Worm (Caenorhabditis elegans): ENCODE measurements around the gene C09B9.85.
"Not testable (repeated sequence)": the region's sequence is repeated elsewhere in the genome, so short reads cannot be mapped to it uniquely, and the experiment has no call there.

C09B9.85 gene

DNA sequence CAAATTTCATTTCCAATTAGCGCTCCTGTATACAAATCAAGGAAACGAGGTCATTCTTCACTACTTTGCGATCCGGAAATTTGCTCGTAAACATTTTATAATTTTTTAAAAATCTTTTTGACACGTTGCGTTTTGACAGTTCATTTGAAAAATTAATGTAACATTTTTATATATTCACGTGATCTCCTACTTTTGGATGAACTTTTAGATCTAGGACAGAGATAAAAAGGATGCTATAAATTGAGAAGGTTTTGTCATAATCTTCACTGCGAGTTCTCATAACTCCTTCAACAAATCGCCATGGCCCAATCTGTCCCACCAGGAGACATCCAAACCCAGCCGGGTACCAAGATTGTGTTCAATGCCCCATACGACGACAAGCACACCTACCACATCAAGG lies 36.7 kb upstream of the C09B9.85 start, which contains the start of gene msp-57:
msp-57 (plus strand) TSS at position 301 of the 400 bp plus-strand sequence.
- TF ChIP-seq mab-5 (tag; optimal IDR thresholded peaks at IDR 0.05); drap-1 (GFP tag; optimal IDR thresholded peaks at IDR 0.05); cnd-1 (tag; optimal IDR thresholded peaks at IDR 0.05): not testable (repeated sequence)

DNA sequence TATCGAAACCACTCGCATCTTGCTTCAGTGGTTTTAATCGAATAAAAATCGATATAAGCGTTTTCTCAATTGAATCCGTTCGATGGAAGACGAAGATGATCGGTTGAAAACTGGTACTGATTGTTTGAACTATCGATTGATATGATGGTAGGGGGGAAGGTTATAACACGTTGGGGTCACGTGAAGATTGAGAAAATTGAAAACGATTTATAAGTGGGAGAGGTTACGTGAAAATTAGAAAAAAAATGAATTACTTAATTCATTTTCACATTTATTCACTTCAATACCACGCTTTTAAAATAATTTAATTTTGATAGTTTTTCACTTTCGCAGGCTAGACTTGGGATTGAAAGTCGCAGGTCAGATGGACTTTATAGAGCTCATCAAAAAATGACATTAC lies 35.4 kb upstream of the C09B9.85 start, which contains the start of gene C09B9.7:
C09B9.7 (minus strand) TSS at position 101 of the 400 bp plus-strand sequence.
- TF ChIP-seq lsy-2 (tag; optimal IDR thresholded peaks at IDR 0.05) = no peak
- TF ChIP-seq unc-62 (GFP tag; optimal IDR thresholded peaks at IDR 0.05) = no peak
- TF ChIP-seq nhr-2 (tag; optimal IDR thresholded peaks at IDR 0.05) = no peak
- TF ChIP-seq ces-1 (GFP tag; optimal IDR thresholded peaks at IDR 0.05) = no peak
- no peak for TF ChIP-seq elt-3 (tag; optimal IDR thresholded peaks at IDR 0.05)
- no peak for TF ChIP-seq M03D4.4 (tag; optimal IDR thresholded peaks at IDR 0.05)
- TF ChIP-seq drap-1 (GFP tag; optimal IDR thresholded peaks at IDR 0.05) = no peak
- TF ChIP-seq nhr-237 (tag; optimal IDR thresholded peaks at IDR 0.05) = no peak
- TF ChIP-seq lin-32 (GFP tag; optimal IDR thresholded peaks at IDR 0.05) = no peak
- no peak for TF ChIP-seq cnd-1 (tag; optimal IDR thresholded peaks at IDR 0.05)
- TF ChIP-seq sptf-1 (tag; optimal IDR thresholded peaks at IDR 0.05) = no peak
- no peak for TF ChIP-seq unc-120 (tag; optimal IDR thresholded peaks at IDR 0.05; ENCODE audit: poor library complexity, severe bottlenecking)
- no peak for TF ChIP-seq mab-5 (tag; optimal IDR thresholded peaks at IDR 0.05)
- TF ChIP-seq ceh-39 (tag; optimal IDR thresholded peaks at IDR 0.05) = no peak
- TF ChIP-seq blmp-1 (tag; optimal IDR thresholded peaks at IDR 0.05) = no peak
- no peak for TF ChIP-seq mls-2 (tag; optimal IDR thresholded peaks at IDR 0.05)
- no peak for TF ChIP-seq ham-2 (GFP tag; optimal IDR thresholded peaks at IDR 0.05)
- no peak for TF ChIP-seq ceh-43 (GFP tag; optimal IDR thresholded peaks at IDR 0.05)

DNA sequence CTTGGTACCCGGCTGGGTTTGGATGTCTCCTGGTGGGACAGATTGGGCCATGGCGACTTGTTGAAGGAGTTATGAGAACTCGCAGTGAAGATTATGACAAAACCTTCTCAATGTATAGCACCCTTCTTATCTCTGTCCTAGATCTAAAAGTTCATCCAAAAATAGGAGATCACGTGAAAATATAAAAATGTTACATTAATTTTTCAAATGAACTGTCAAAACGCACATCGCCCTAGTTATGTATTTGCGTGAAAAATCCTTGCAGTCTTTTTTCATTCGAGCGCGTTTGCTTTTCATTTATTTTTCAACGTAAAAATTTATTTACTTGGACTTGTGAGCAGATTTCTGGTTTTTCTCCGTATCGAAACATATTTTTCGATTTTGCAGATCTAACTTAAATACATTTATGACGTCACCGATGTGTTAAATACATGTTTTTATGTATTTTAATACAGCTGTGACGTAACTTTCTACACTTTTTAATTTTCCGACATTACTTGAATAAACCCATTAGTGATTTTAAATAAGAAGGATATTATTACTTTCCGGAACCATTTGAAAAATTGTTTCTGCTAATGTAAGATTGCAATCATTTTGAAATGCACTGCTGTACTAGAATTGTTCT lies 30.5 kb upstream of the C09B9.85 start, which contains the start of gene msp-55:
msp-55 (minus strand) TSS at position 51 of the 625 bp plus-strand sequence.
- peak; percentile 97 for TF ChIP-seq zip-8 (tag; optimal IDR thresholded peaks at IDR 0.05)
- no peak for TF ChIP-seq bed-3 (GFP tag; optimal IDR thresholded peaks at IDR 0.05)

DNA sequence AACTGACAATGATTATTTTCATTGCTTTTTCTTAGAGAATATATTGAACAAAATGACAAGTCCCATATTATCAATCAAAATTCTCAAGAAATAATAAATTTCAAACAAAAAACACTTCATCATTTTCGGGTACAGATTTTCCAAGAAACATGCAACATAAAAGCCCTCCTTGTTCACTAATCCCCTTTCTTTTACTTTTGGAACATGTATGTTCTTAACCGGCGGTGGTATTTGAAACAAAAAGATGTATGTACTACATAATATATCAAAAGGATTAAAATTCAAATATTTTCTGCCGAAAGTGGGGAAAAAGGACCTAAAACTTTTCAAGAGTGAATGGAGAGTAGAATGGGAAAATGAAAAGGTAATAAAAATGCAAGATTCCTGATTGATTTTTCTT lies 28.8 kb upstream of the C09B9.85 start:
- TF ChIP-seq sptf-1 (tag; optimal IDR thresholded peaks at IDR 0.05) = no peak
- no peak for TF ChIP-seq hlh-1 (tag; optimal IDR thresholded peaks at IDR 0.05)
- TF ChIP-seq lin-32 (GFP tag; optimal IDR thresholded peaks at IDR 0.05) = no peak
- TF ChIP-seq lsy-2 (tag; optimal IDR thresholded peaks at IDR 0.05) = no peak
- no peak for TF ChIP-seq ztf-11 (tag; optimal IDR thresholded peaks at IDR 0.05)
- no peak for TF ChIP-seq cnd-1 (tag; optimal IDR thresholded peaks at IDR 0.05)
- TF ChIP-seq ceh-83 (GFP tag; optimal IDR thresholded peaks at IDR 0.05) = no peak
- TF ChIP-seq mab-5 (tag; optimal IDR thresholded peaks at IDR 0.05) = no peak
- TF ChIP-seq bed-3 (GFP tag; optimal IDR thresholded peaks at IDR 0.05) = no peak
- no peak for TF ChIP-seq ces-1 (GFP tag; optimal IDR thresholded peaks at IDR 0.05)
- TF ChIP-seq tbx-8 (GFP tag; optimal IDR thresholded peaks at IDR 0.05) = no peak
- no peak for TF ChIP-seq sem-2 (GFP tag; optimal IDR thresholded peaks at IDR 0.05)
- no peak for TF ChIP-seq unc-62 (GFP tag; optimal IDR thresholded peaks at IDR 0.05)
- TF ChIP-seq unc-120 (tag; optimal IDR thresholded peaks at IDR 0.05; ENCODE audit: poor library complexity, severe bottlenecking) = no peak
- no peak for TF ChIP-seq lin-13 (tag; optimal IDR thresholded peaks at IDR 0.05)
- no peak for TF ChIP-seq elt-1 (tag; optimal IDR thresholded peaks at IDR 0.05; ENCODE audit: borderline replicate concordance, insufficient read depth)
- TF ChIP-seq ceh-43 (GFP tag; optimal IDR thresholded peaks at IDR 0.05) = no peak
- TF ChIP-seq elt-3 (tag; optimal IDR thresholded peaks at IDR 0.05) = no peak
- TF ChIP-seq ham-2 (GFP tag; optimal IDR thresholded peaks at IDR 0.05) = no peak

DNA sequence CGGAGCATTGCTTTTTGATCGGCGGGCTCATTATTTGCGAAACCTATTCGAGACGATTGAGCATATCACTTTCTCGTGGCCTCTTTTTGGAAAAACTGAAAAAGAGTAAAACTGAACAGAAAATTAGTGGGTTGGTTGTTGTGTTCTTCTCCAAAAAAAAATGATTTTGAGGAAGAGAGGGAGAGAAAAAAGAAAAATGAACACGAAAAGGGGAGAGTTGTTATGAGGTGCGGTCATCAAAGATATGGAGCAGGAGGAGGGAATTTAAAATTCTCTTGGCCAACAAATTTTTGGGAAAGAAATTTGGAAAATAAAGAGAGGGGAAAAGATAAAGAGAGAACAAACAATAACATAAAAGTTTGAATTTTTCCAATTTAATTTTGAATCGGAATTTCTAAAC lies 19.8 kb upstream of the C09B9.85 start, which contains the start of gene hot-9:
hot-9 (minus strand) TSS at position 101 of the 400 bp plus-strand sequence.
- no peak for TF ChIP-seq elt-3 (tag; optimal IDR thresholded peaks at IDR 0.05)
- no peak for TF ChIP-seq tbx-8 (GFP tag; optimal IDR thresholded peaks at IDR 0.05)
- TF ChIP-seq lin-13 (tag; optimal IDR thresholded peaks at IDR 0.05) = no peak
- no peak for TF ChIP-seq mep-1 (tag; optimal IDR thresholded peaks at IDR 0.05)
- no peak for TF ChIP-seq unc-62 (GFP tag; optimal IDR thresholded peaks at IDR 0.05)
- TF ChIP-seq drap-1 (GFP tag; optimal IDR thresholded peaks at IDR 0.05) = no peak
- TF ChIP-seq unc-39 (tag; optimal IDR thresholded peaks at IDR 0.05) = no peak
- TF ChIP-seq lin-32 (GFP tag; optimal IDR thresholded peaks at IDR 0.05) = no peak
- TF ChIP-seq nhr-12 (tag; optimal IDR thresholded peaks at IDR 0.05) = no peak
- no peak for TF ChIP-seq cnd-1 (tag; optimal IDR thresholded peaks at IDR 0.05)
- no peak for TF ChIP-seq lsy-2 (tag; optimal IDR thresholded peaks at IDR 0.05)
- no peak for TF ChIP-seq nhr-2 (tag; optimal IDR thresholded peaks at IDR 0.05)
- TF ChIP-seq snpc-4 (tag; optimal IDR thresholded peaks at IDR 0.05) = no peak
- no peak for TF ChIP-seq blmp-1 (tag; optimal IDR thresholded peaks at IDR 0.05)
- TF ChIP-seq pha-4 (tag; optimal IDR thresholded peaks at IDR 0.05) = no peak
- TF ChIP-seq nhr-76 (tag; optimal IDR thresholded peaks at IDR 0.05) = no peak

Measured in whole organism, mixed stage, embryonic.